Worm (Caenorhabditis elegans): Measurements from ENCODE around the gene C50F4.6.

- TF ChIP-seq hmg-20 (GFP tag; IDR thresholded peaks at IDR 0.05) (no peak), Y95B8A.8 (GFP tag; IDR thresholded peaks at IDR 0.05) (no peak), egl-18 (GFP tag; IDR thresholded peaks at IDR 0.05) (no peak), unc-62 (GFP tag; optimal IDR thresholded peaks at IDR 0.05) (no peak), nfyb-1 (GFP tag; IDR thresholded peaks at IDR 0.05) (no peak), mel-28 (tag; optimal IDR thresholded peaks at IDR 0.05; ENCODE audit: borderline replicate concordance) (no peak), nfya-1 (tag; optimal IDR thresholded peaks at IDR 0.05; ENCODE audit: borderline replicate concordance, insufficient read depth) (no peak), pha-4 (tag; optimal IDR thresholded peaks at IDR 0.05) (no peak), T26A5.8 (tag; optimal IDR thresholded peaks at IDR 0.05) (no peak), akir-1 (GFP tag; optimal IDR thresholded peaks at IDR 0.05) (no peak), snpc-4 (GFP tag; optimal IDR thresholded peaks at IDR 0.05) (no peak), snpc-4 (tag; optimal IDR thresholded peaks at IDR 0.05) (no peak)
Observed at ce11 chrV:9539638-9540037, 6.3 kb upstream of the C50F4.6 start, which contains the start of gene C50F4.12.

Data from whole organism, young adult.